Worm (Caenorhabditis elegans): Measurements from ENCODE around the gene F15B9.10.
A peak's percentile ranks its signal among the peaks of the same experiment; 100 is the strongest.

The F15B9.10 gene

ce11 chrV:13003378-13003777, 5.3 kb downstream of the F15B9.10 start:
- TF ChIP-seq dmd-4 (tag; optimal IDR thresholded peaks at IDR 0.05) = no peak
- TF ChIP-seq fos-1 (tag; optimal IDR thresholded peaks at IDR 0.05) = peak; percentile 51
- TF ChIP-seq ZK546.5 (tag; optimal IDR thresholded peaks at IDR 0.05) = no peak
- TF ChIP-seq C34F6.9 (tag; optimal IDR thresholded peaks at IDR 0.05) = peak; percentile 57
- TF ChIP-seq ceh-16 (tag; optimal IDR thresholded peaks at IDR 0.05) = peak; percentile 44
- peak; percentile 58 for TF ChIP-seq egl-27 (tag; optimal IDR thresholded peaks at IDR 0.05)
- TF ChIP-seq sem-4 (tag; optimal IDR thresholded peaks at IDR 0.05) = no peak
- peak; percentile 70 for TF ChIP-seq F13H6.1 (tag; optimal IDR thresholded peaks at IDR 0.05)
- no peak for TF ChIP-seq elt-1 (tag; optimal IDR thresholded peaks at IDR 0.05)
- no peak for TF ChIP-seq ama-1 (optimal IDR thresholded peaks at IDR 0.05)
- TF ChIP-seq mbf-1 (tag; optimal IDR thresholded peaks at IDR 0.05) = no peak
- TF ChIP-seq Y55F3AM.14 (GFP tag; optimal IDR thresholded peaks at IDR 0.05) = peak; percentile 1
- no peak for TF ChIP-seq elt-3 (tag; optimal IDR thresholded peaks at IDR 0.05)
- no peak for TF ChIP-seq nhr-10 (tag; optimal IDR thresholded peaks at IDR 0.05)
- peak; percentile 6 for TF ChIP-seq snpc-4 (tag; optimal IDR thresholded peaks at IDR 0.05)
- TF ChIP-seq nhr-129 (tag; optimal IDR thresholded peaks at IDR 0.05) = peak; percentile 93
- TF ChIP-seq zag-1 (tag; optimal IDR thresholded peaks at IDR 0.05) = peak; percentile 13
- TF ChIP-seq gmeb-1 (tag; optimal IDR thresholded peaks at IDR 0.05) = peak; percentile 56
- no peak for TF ChIP-seq nhr-12 (tag; optimal IDR thresholded peaks at IDR 0.05)
- no peak for TF ChIP-seq ztf-1 (GFP tag; conservative IDR thresholded peaks at IDR 0.05)
- TF ChIP-seq lsy-2 (tag; optimal IDR thresholded peaks at IDR 0.05) = peak; percentile 52 to 63
- no peak for TF ChIP-seq nhr-237 (tag; optimal IDR thresholded peaks at IDR 0.05)
- TF ChIP-seq blmp-1 (tag; optimal IDR thresholded peaks at IDR 0.05; ENCODE audit: insufficient read depth) = no peak
- peak; percentile 57 for TF ChIP-seq nhr-21 (tag; optimal IDR thresholded peaks at IDR 0.05)
- TF ChIP-seq nhr-23 (tag; optimal IDR thresholded peaks at IDR 0.05) = no peak
- no peak for TF ChIP-seq lin-13 (GFP tag; optimal IDR thresholded peaks at IDR 0.05)
- no peak for TF ChIP-seq peb-1 (tag; optimal IDR thresholded peaks at IDR 0.05)
- peak; percentile 71 for TF ChIP-seq sma-3 (GFP tag; optimal IDR thresholded peaks at IDR 0.05)
- TF ChIP-seq ztf-11 (tag; optimal IDR thresholded peaks at IDR 0.05) = no peak
- peak in 1 of 2 experiments; percentile 5 for TF ChIP-seq mdl-1 (tag; optimal IDR thresholded peaks at IDR 0.05)
- peak; percentile 67 for TF ChIP-seq unc-55 (GFP tag; optimal IDR thresholded peaks at IDR 0.05)
- peak; percentile 74 for TF ChIP-seq sma-9 (GFP tag; optimal IDR thresholded peaks at IDR 0.05)
- TF ChIP-seq sma-9 (tag; optimal IDR thresholded peaks at IDR 0.05) = no peak
- TF ChIP-seq unc-39 (tag; optimal IDR thresholded peaks at IDR 0.05) = no peak
- no peak for TF ChIP-seq mab-5 (tag; optimal IDR thresholded peaks at IDR 0.05)
- TF ChIP-seq aly-2 (tag; optimal IDR thresholded peaks at IDR 0.05) = no peak
- TF ChIP-seq nhr-25 (tag; optimal IDR thresholded peaks at IDR 0.05) = peak; percentile 46
- TF ChIP-seq nhr-11 (tag; optimal IDR thresholded peaks at IDR 0.05) = no peak
- TF ChIP-seq alr-1 (tag; optimal IDR thresholded peaks at IDR 0.05) = no peak
- no peak for TF ChIP-seq nhr-77 (tag; optimal IDR thresholded peaks at IDR 0.05)
- no peak for TF ChIP-seq lin-39 (tag; optimal IDR thresholded peaks at IDR 0.05)
- no peak for TF ChIP-seq ztf-4 (tag; optimal IDR thresholded peaks at IDR 0.05)
- TF ChIP-seq unc-62 (GFP tag; optimal IDR thresholded peaks at IDR 0.05) = no peak
- TF ChIP-seq skn-1 (tag; optimal IDR thresholded peaks at IDR 0.05) = no peak
- TF ChIP-seq R02D3.7 (tag; optimal IDR thresholded peaks at IDR 0.05) = no peak
- no peak for TF ChIP-seq nhr-6 (tag; optimal IDR thresholded peaks at IDR 0.05)
- TF ChIP-seq crh-2 (tag; optimal IDR thresholded peaks at IDR 0.05) = peak; percentile 74
- TF ChIP-seq ceh-82 (tag; optimal IDR thresholded peaks at IDR 0.05) = no peak
- peak; percentile 52 for TF ChIP-seq lin-11 (tag; optimal IDR thresholded peaks at IDR 0.05)

Data from whole organism, L2 larva.